Worm (Caenorhabditis elegans): ENCODE results near the gene rml-3.

DNA sequence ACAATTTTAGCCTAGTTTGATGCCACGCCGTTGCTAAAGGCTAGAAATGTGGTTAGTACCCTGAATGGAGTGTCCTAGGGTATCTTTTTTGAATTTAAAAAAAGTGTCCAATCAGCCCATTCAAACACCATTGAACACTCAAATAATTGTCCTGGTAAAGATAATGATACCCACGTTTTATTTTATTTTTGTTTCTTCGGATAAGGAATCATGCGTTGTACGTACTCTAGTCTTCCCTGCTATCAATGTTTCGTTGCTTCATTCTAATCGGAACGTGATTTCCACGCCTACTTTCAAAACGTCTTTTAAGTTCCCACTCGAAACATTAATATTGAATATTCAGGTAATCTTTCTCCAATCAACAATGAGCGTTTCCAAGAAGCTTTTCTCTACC is 1.8 kb upstream of the rml-3 start, which contains the start of gene got-2.2:
- TF ChIP-seq unc-62 (GFP tag; optimal IDR thresholded peaks at IDR 0.05) (no peak), ztf-11 (tag; optimal IDR thresholded peaks at IDR 0.05) (no peak), fos-1 (tag; optimal IDR thresholded peaks at IDR 0.05) (peak; percentile 8), ztf-4 (tag; optimal IDR thresholded peaks at IDR 0.05) (no peak), snpc-4 (tag; optimal IDR thresholded peaks at IDR 0.05) (no peak), sma-9 (GFP tag; optimal IDR thresholded peaks at IDR 0.05) (peak; percentile 55), sma-9 (tag; optimal IDR thresholded peaks at IDR 0.05) (no peak), gmeb-1 (tag; optimal IDR thresholded peaks at IDR 0.05) (peak; percentile 19), elt-1 (tag; optimal IDR thresholded peaks at IDR 0.05) (no peak), ama-1 (optimal IDR thresholded peaks at IDR 0.05) (no peak), unc-55 (GFP tag; optimal IDR thresholded peaks at IDR 0.05) (no peak), ZK546.5 (tag; optimal IDR thresholded peaks at IDR 0.05) (no peak), ztf-1 (GFP tag; conservative IDR thresholded peaks at IDR 0.05) (no peak)
